Worm (Caenorhabditis elegans): ENCODE results near the gene D1054.9.

ce11 chrV:10804374-10804773 is 13.5 kb upstream of the D1054.9 start, which contains the start of gene secs-1:
- TF ChIP-seq W03F9.2 (tag; optimal IDR thresholded peaks at IDR 0.05) (no peak), him-1 (tag; optimal IDR thresholded peaks at IDR 0.05) (no peak)

Data from whole organism, L4/young adult.